Fruit fly (Drosophila melanogaster): Measurements from ENCODE around the gene crp.

Gene crp

dm6 chr2L:16279774-16280252 is 7.7 kb downstream of the crp start:
- TF ChIP-seq CG34367 (tag; optimal IDR thresholded peaks at IDR 0.05) (peak; percentile 85), EcR (GFP tag; optimal IDR thresholded peaks at IDR 0.05) (no peak), CG13204 (GFP tag; optimal IDR thresholded peaks at IDR 0.05) (peak; percentile 41), rn (GFP tag; IDR thresholded peaks at IDR 0.05) (peak; percentile 62), CG32121 (GFP tag; IDR thresholded peaks at IDR 0.05) (peak; percentile 86), fd96Ca (GFP tag; IDR thresholded peaks at IDR 0.05) (peak; percentile 40; the same call in 1 of the 3 replicates), CG4496 (GFP tag; IDR thresholded peaks at IDR 0.05) (peak; percentile 88), Pif1B (GFP tag; optimal IDR thresholded peaks at IDR 0.05) (peak; percentile 80), CG8301 (tag; optimal IDR thresholded peaks at IDR 0.05) (peak; percentile 94), CG12605 (GFP tag; IDR thresholded peaks at IDR 0.05) (peak; percentile 67), D1 (tag; optimal IDR thresholded peaks at IDR 0.05) (peak; percentile 92), CG14655 (GFP tag; optimal IDR thresholded peaks at IDR 0.05) (peak; percentile 95), CG10348 (GFP tag; IDR thresholded peaks at IDR 0.05) (peak; percentile 70; the same call in 1 of the 2 replicates), Ets98B (GFP tag; IDR thresholded peaks at IDR 0.05) (peak; percentile 73), gl (tag; optimal IDR thresholded peaks at IDR 0.05) (peak; percentile 57), CG15710 (tag; optimal IDR thresholded peaks at IDR 0.05) (peak; percentile 86), CG8159 (tag; optimal IDR thresholded peaks at IDR 0.05) (peak; percentile 86), CG9948 (tag; optimal IDR thresholded peaks at IDR 0.05) (peak; percentile 92), Snoo (tag; optimal IDR thresholded peaks at IDR 0.05) (peak; percentile 67), CG17806 (tag; optimal IDR thresholded peaks at IDR 0.05) (peak; percentile 89), Pif1A (GFP tag; optimal IDR thresholded peaks at IDR 0.05) (peak; percentile 88)

dm6 chr2L:16278842-16279241 is 8.7 kb downstream of the crp start:
- peak; percentile 80 for TF ChIP-seq CG13204 (GFP tag; optimal IDR thresholded peaks at IDR 0.05)
- TF ChIP-seq rn (GFP tag; IDR thresholded peaks at IDR 0.05) = no peak
- 0 out of 3 replicates have a peak, but pooled peaks have one; percentile 39 for TF ChIP-seq CG4496 (GFP tag; IDR thresholded peaks at IDR 0.05)

- no peak for TF ChIP-seq CG34367 (tag; optimal IDR thresholded peaks at IDR 0.05)
- no peak for TF ChIP-seq gl (tag; optimal IDR thresholded peaks at IDR 0.05)
- no peak for TF ChIP-seq rn (GFP tag; IDR thresholded peaks at IDR 0.05)
- no peak for TF ChIP-seq CG4496 (GFP tag; IDR thresholded peaks at IDR 0.05)
- no peak for TF ChIP-seq CG8301 (tag; optimal IDR thresholded peaks at IDR 0.05)
Measured at dm6 chr2L:16277922-16278321, 9.6 kb downstream of the crp start.

- TF ChIP-seq CG4496 (GFP tag; IDR thresholded peaks at IDR 0.05) (0 out of 3 replicates have a peak, but pooled peaks have one; percentile 35), D1 (tag; optimal IDR thresholded peaks at IDR 0.05) (no peak)
Measured at dm6 chr2L:16276820-16277219, 10.7 kb downstream of the crp start.

dm6 chr2L:16275809-16276178 is 11.7 kb downstream of the crp start:
- TF ChIP-seq CG10348 (GFP tag; IDR thresholded peaks at IDR 0.05) (no peak; the same call in 1 of the 2 replicates), D1 (tag; optimal IDR thresholded peaks at IDR 0.05) (no peak), Snoo (tag; optimal IDR thresholded peaks at IDR 0.05) (peak; percentile 15), rn (GFP tag; IDR thresholded peaks at IDR 0.05) (0 out of 2 replicates have a peak, but pooled peaks have one; percentile 40), Pif1A (GFP tag; optimal IDR thresholded peaks at IDR 0.05) (peak; percentile 68), CG17806 (tag; optimal IDR thresholded peaks at IDR 0.05) (peak; percentile 51), CG4496 (GFP tag; IDR thresholded peaks at IDR 0.05) (peak; percentile 82), Pif1B (GFP tag; optimal IDR thresholded peaks at IDR 0.05) (peak; percentile 34), CG12605 (GFP tag; IDR thresholded peaks at IDR 0.05) (no peak), CG34367 (tag; optimal IDR thresholded peaks at IDR 0.05) (peak; percentile 7), fd96Ca (GFP tag; IDR thresholded peaks at IDR 0.05) (peak; percentile 65; the same call in 2 of the 3 replicates), CG15710 (tag; optimal IDR thresholded peaks at IDR 0.05) (peak; percentile 32), CG14655 (GFP tag; optimal IDR thresholded peaks at IDR 0.05) (peak; percentile 71), CG8301 (tag; optimal IDR thresholded peaks at IDR 0.05) (peak; percentile 71), EcR (GFP tag; optimal IDR thresholded peaks at IDR 0.05) (peak; percentile 89), gl (tag; optimal IDR thresholded peaks at IDR 0.05) (no peak), CG32121 (GFP tag; IDR thresholded peaks at IDR 0.05) (peak; percentile 79; the same call in 1 of the 2 replicates), CG13204 (GFP tag; optimal IDR thresholded peaks at IDR 0.05) (no peak), CG8159 (tag; optimal IDR thresholded peaks at IDR 0.05) (peak; percentile 67), CG9948 (tag; optimal IDR thresholded peaks at IDR 0.05) (peak; percentile 49), Ets98B (GFP tag; IDR thresholded peaks at IDR 0.05) (peak; percentile 66)

- TF ChIP-seq CG14655 (GFP tag; optimal IDR thresholded peaks at IDR 0.05) (no peak), CG12605 (GFP tag; IDR thresholded peaks at IDR 0.05) (no peak), Pif1A (GFP tag; optimal IDR thresholded peaks at IDR 0.05) (no peak), Pif1B (GFP tag; optimal IDR thresholded peaks at IDR 0.05) (no peak), rn (GFP tag; IDR thresholded peaks at IDR 0.05) (no peak), CG13204 (GFP tag; optimal IDR thresholded peaks at IDR 0.05) (no peak), CG32121 (GFP tag; IDR thresholded peaks at IDR 0.05) (no peak), CG34367 (tag; optimal IDR thresholded peaks at IDR 0.05) (no peak), EcR (GFP tag; optimal IDR thresholded peaks at IDR 0.05) (no peak), CG17806 (tag; optimal IDR thresholded peaks at IDR 0.05) (no peak), CG10348 (GFP tag; IDR thresholded peaks at IDR 0.05) (no peak), CG15710 (tag; optimal IDR thresholded peaks at IDR 0.05) (no peak), fd96Ca (GFP tag; IDR thresholded peaks at IDR 0.05) (no peak), D1 (tag; optimal IDR thresholded peaks at IDR 0.05) (no peak), CG4496 (GFP tag; IDR thresholded peaks at IDR 0.05) (no peak), Snoo (tag; optimal IDR thresholded peaks at IDR 0.05) (no peak), CG8301 (tag; optimal IDR thresholded peaks at IDR 0.05) (no peak)
Measured at dm6 chr2L:16275177-16275808, 12.2 kb downstream of the crp start.

Measured in whole organism, pupa.